Fruit fly (Drosophila melanogaster) whole organism, embryonic: Measurements from ENCODE around the gene CG8042.

Experiments used
- Abd-B ChIP-seq: fragments of 200-800 bp; sonication (Bioruptor generic); optimal IDR thresholded peaks from 2 replicates; lab custom pipeline; 2018; ENCODE audit warnings: missing biosample characterization, mild to moderate bottlenecking, missing genetic modification characterization, moderate library complexity
- Ada2b ChIP-seq: fragments of 200-800 bp; sonication (Bioruptor generic); IDR thresholded peaks from 2 replicates; pipeline ENCODE4 v1.3.6; 2022; ENCODE audit warnings: missing biosample characterization, missing genetic modification characterization
- BEAF-32 ChIP-seq: fragments of 200-800 bp; sonication (Bioruptor generic); optimal IDR thresholded peaks from 3 replicates; lab custom pipeline; 2017; ENCODE audit warnings: missing biosample characterization, missing genetic modification characterization, mild to moderate bottlenecking, moderate library complexity, missing genetic modification reagents
- BtbVII ChIP-seq: fragments of 200-800 bp; sonication (Bioruptor generic); optimal IDR thresholded peaks from 3 replicates; lab custom pipeline; 2017; ENCODE audit warnings: missing biosample characterization, mild to moderate bottlenecking, missing genetic modification characterization
- CG10147 ChIP-seq: fragments of 200-800 bp; sonication (Bioruptor generic); optimal IDR thresholded peaks from 2 replicates; lab custom pipeline; 2019; ENCODE audit warnings: missing biosample characterization, mild to moderate bottlenecking, missing genetic modification characterization, moderate library complexity
- CG10431 ChIP-seq: fragments of 200-800 bp; sonication (Bioruptor generic); optimal IDR thresholded peaks from 3 replicates; lab custom pipeline; 2018; ENCODE audit warnings: missing biosample characterization, mild to moderate bottlenecking, missing genetic modification characterization
- CG10543 ChIP-seq: fragments of 200-800 bp; sonication (Bioruptor generic); optimal IDR thresholded peaks from 3 replicates; lab custom pipeline; 2017; ENCODE audit warnings: missing biosample characterization, mild to moderate bottlenecking, missing genetic modification characterization, moderate library complexity
- CG11398 ChIP-seq: fragments of 200-800 bp; sonication (Bioruptor generic); optimal IDR thresholded peaks from 2 replicates; lab custom pipeline; 2016; ENCODE audit warnings: missing biosample characterization, missing genetic modification characterization
- CG12236 ChIP-seq: fragments of 200-800 bp; sonication (Bioruptor generic); optimal IDR thresholded peaks from 2 replicates; lab custom pipeline; 2016; ENCODE audit warnings: missing biosample characterization, missing genetic modification characterization
- CG15269 ChIP-seq: fragments of 200-800 bp; sonication (Bioruptor generic); optimal IDR thresholded peaks from 2 replicates; lab custom pipeline; 2018; ENCODE audit warnings: missing biosample characterization, mild to moderate bottlenecking, missing genetic modification characterization, moderate library complexity
- CG15514 ChIP-seq: fragments of 200-800 bp; sonication (Bioruptor generic); optimal IDR thresholded peaks from 3 replicates; lab custom pipeline; 2017; ENCODE audit warnings: missing biosample characterization, missing genetic modification characterization, mild to moderate bottlenecking, moderate library complexity, missing genetic modification reagents
- CG17385 ChIP-seq: fragments of 200-800 bp; sonication (Bioruptor generic); optimal IDR thresholded peaks from 3 replicates; lab custom pipeline; 2018; ENCODE audit warnings: missing biosample characterization, mild to moderate bottlenecking, missing genetic modification characterization
- CG17829 ChIP-seq: fragments of 200-800 bp; optimal IDR thresholded peaks from 2 replicates; lab custom pipeline; 2019; ENCODE audit warnings: missing biosample characterization, mild to moderate bottlenecking, missing genetic modification characterization, moderate library complexity
- CG18262 ChIP-seq: fragments of 200-800 bp; optimal IDR thresholded peaks from 3 replicates; lab custom pipeline; 2019; ENCODE audit warnings: missing biosample characterization, mild to moderate bottlenecking, missing genetic modification characterization, moderate library complexity
- CG3407 ChIP-seq: fragments of 200-800 bp; sonication (Bioruptor generic); optimal IDR thresholded peaks from 2 replicates; lab custom pipeline; 2018; ENCODE audit warnings: missing biosample characterization, mild to moderate bottlenecking, missing genetic modification characterization
- CG43689 ChIP-seq: fragments of 200-800 bp; sonication (Bioruptor generic); IDR thresholded peaks from 2 replicates; pipeline ENCODE4 v1.3.6; 2022; ENCODE audit warnings: missing biosample characterization, missing genetic modification characterization
- CG6765 ChIP-seq: fragments of 200-800 bp; sonication (Bioruptor generic); optimal IDR thresholded peaks from 3 replicates; lab custom pipeline; 2017; ENCODE audit warnings: missing biosample characterization, mild to moderate bottlenecking, missing genetic modification characterization
- CG6854 ChIP-seq: fragments of 200-800 bp; sonication (Bioruptor generic); optimal IDR thresholded peaks from 3 replicates; lab custom pipeline; 2017; ENCODE audit warnings: missing biosample characterization, mild to moderate bottlenecking, missing genetic modification characterization
- CG8924 ChIP-seq: fragments of 200-800 bp; optimal IDR thresholded peaks from 3 replicates; lab custom pipeline; 2019; ENCODE audit warnings: missing biosample characterization, mild to moderate bottlenecking, missing genetic modification characterization, moderate library complexity
- Dip2 ChIP-seq: fragments of 200-800 bp; sonication (Bioruptor generic); IDR thresholded peaks from 2 replicates; pipeline ENCODE4 v1.3.6; 2022; ENCODE audit warnings: missing biosample characterization, missing genetic modification characterization
- Fer2 ChIP-seq: fragments of 200-800 bp; sonication (Bioruptor generic); optimal IDR thresholded peaks from 2 replicates; lab custom pipeline; 2018; ENCODE audit warnings: missing biosample characterization, mild to moderate bottlenecking, missing genetic modification characterization, moderate library complexity
- Hr3 ChIP-seq: fragments of 200-800 bp; sonication (Bioruptor generic); optimal IDR thresholded peaks from 3 replicates; lab custom pipeline; 2016; ENCODE audit warnings: missing biosample characterization, missing genetic modification characterization
- Hsf ChIP-seq: fragments of 200-800 bp; sonication (Bioruptor generic); optimal IDR thresholded peaks from 3 replicates; lab custom pipeline; 2016; ENCODE audit warnings: missing biosample characterization, missing genetic modification characterization
- Kr ChIP-seq: fragments of 200-800 bp; sonication (Bioruptor generic); optimal IDR thresholded peaks from 2 replicates; lab custom pipeline; 2017; ENCODE audit warnings: missing biosample characterization, mild to moderate bottlenecking, missing genetic modification characterization
- Nf-YA ChIP-seq: fragments of 200-800 bp; sonication (Bioruptor generic); IDR thresholded peaks from 2 replicates; pipeline ENCODE4 v1.3.6; 2022; ENCODE audit warnings: missing biosample characterization, missing genetic modification characterization
- Oli ChIP-seq: fragments of 200-800 bp; sonication (Bioruptor generic); optimal IDR thresholded peaks from 2 replicates; lab custom pipeline; 2018; ENCODE audit warnings: missing biosample characterization, mild to moderate bottlenecking, missing genetic modification characterization, moderate library complexity
- Opbp ChIP-seq: fragments of 200-800 bp; sonication (Bioruptor generic); IDR thresholded peaks from 3 replicates; pipeline ENCODE4 v1.3.6; 2022; ENCODE audit warnings: missing biosample characterization, missing genetic modification characterization; ENCODE audit not compliant: partially characterized antibody
- Pdp1 ChIP-seq, 2 experiments: fragments of 200-800 bp; sonication (Bioruptor generic); optimal IDR thresholded peaks; 3 replicates each; lab custom pipeline; 2016; ENCODE audit warnings: missing biosample characterization in 2 of 2, missing genetic modification characterization in 2 of 2, mild to moderate bottlenecking in 1 of 2, moderate library complexity in 1 of 2
- Ptx1 ChIP-seq: fragments of 200-800 bp; sonication (Bioruptor generic); IDR thresholded peaks from 2 replicates; pipeline ENCODE4 v1.3.6; 2022; ENCODE audit warnings: missing biosample characterization, missing genetic modification characterization
- YL-1 ChIP-seq: fragments of 200-800 bp; sonication (Bioruptor generic); optimal IDR thresholded peaks from 3 replicates; lab custom pipeline; 2017; ENCODE audit warnings: missing biosample characterization, mild to moderate bottlenecking, missing genetic modification characterization
- abd-A ChIP-seq: fragments of 200-800 bp; sonication (Bioruptor generic); optimal IDR thresholded peaks from 3 replicates; lab custom pipeline; 2019; ENCODE audit warnings: missing biosample characterization, mild to moderate bottlenecking, missing genetic modification characterization, moderate library complexity
- esg ChIP-seq: fragments of 200-800 bp; sonication (Bioruptor generic); conservative IDR thresholded peaks from 2 replicates; pipeline ENCODE4 v1.3.6; 2022; ENCODE audit warnings: missing biosample characterization, missing genetic modification characterization
- eyg ChIP-seq: fragments of 200-800 bp; sonication (Bioruptor generic); optimal IDR thresholded peaks from 3 replicates; lab custom pipeline; 2016; ENCODE audit warnings: missing biosample characterization, missing genetic modification characterization
- ftz-f1 ChIP-seq: fragments of 200-800 bp; sonication (Bioruptor generic); optimal IDR thresholded peaks from 2 replicates; lab custom pipeline; 2016; ENCODE audit warnings: missing biosample characterization, missing genetic modification characterization
- insv ChIP-seq, 2 experiments: fragments of 200-800 bp; sonication (Bioruptor generic); optimal IDR thresholded peaks; 3 replicates each; lab custom pipeline; 2016 to 2018; ENCODE audit warnings: missing biosample characterization in 2 of 2, missing genetic modification characterization in 2 of 2
- jumu ChIP-seq: fragments of 200-800 bp; sonication (Bioruptor generic); optimal IDR thresholded peaks from 3 replicates; lab custom pipeline; 2016; ENCODE audit warnings: missing biosample characterization, missing genetic modification characterization
- lbe ChIP-seq: fragments of 200-800 bp; sonication (Bioruptor generic); optimal IDR thresholded peaks from 2 replicates; lab custom pipeline; 2016; ENCODE audit warnings: missing biosample characterization, mild to moderate bottlenecking, missing genetic modification characterization
- mam ChIP-seq: fragments of 200-800 bp; sonication (Bioruptor generic); optimal IDR thresholded peaks from 3 replicates; lab custom pipeline; 2016; ENCODE audit warnings: missing biosample characterization, missing genetic modification characterization
- nom ChIP-seq: fragments of 200-800 bp; sonication (Bioruptor generic); optimal IDR thresholded peaks from 2 replicates; lab custom pipeline; 2017; ENCODE audit warnings: missing biosample characterization, missing genetic modification characterization, mild to moderate bottlenecking, moderate library complexity, missing genetic modification reagents
- onecut ChIP-seq: fragments of 200-800 bp; sonication (Bioruptor generic); IDR thresholded peaks from 2 replicates; pipeline ENCODE4 v1.3.6; 2022; ENCODE audit warnings: missing biosample characterization, missing genetic modification characterization
- pb ChIP-seq: fragments of 200-800 bp; sonication (Bioruptor generic); optimal IDR thresholded peaks from 3 replicates; lab custom pipeline; 2016; ENCODE audit warnings: missing biosample characterization, missing genetic modification characterization
- pzg ChIP-seq: fragments of 200-800 bp; sonication (Bioruptor generic); optimal IDR thresholded peaks from 3 replicates; lab custom pipeline; 2018; ENCODE audit warnings: missing biosample characterization, mild to moderate bottlenecking, missing genetic modification characterization, moderate library complexity
- repo ChIP-seq: fragments of 200-800 bp; sonication (Bioruptor generic); optimal IDR thresholded peaks from 2 replicates; lab custom pipeline; 2016; ENCODE audit warnings: missing biosample characterization, missing genetic modification characterization
- row ChIP-seq: fragments of 200-800 bp; sonication (Bioruptor generic); IDR thresholded peaks from 3 replicates; pipeline ENCODE4 v1.3.6; 2022; ENCODE audit warnings: missing biosample characterization, missing genetic modification characterization
- sc ChIP-seq, 3 experiments: fragments of >200 bp in 2 of 3; fragments of 200-800 bp in 1 of 3; sonication (Bioruptor generic) in 1 of 3; optimal IDR thresholded peaks; 2 replicates in 2 of 3; 3 replicates in 1 of 3; lab custom pipeline; 2017; ENCODE audit warnings: mild to moderate bottlenecking in 1 of 3, missing biosample characterization in 1 of 3, missing genetic modification characterization in 1 of 3, missing genetic modification reagents in 1 of 3
- slp2 ChIP-seq: fragments of 200-800 bp; sonication (Bioruptor generic); optimal IDR thresholded peaks from 2 replicates; lab custom pipeline; 2016; ENCODE audit warnings: missing biosample characterization, missing genetic modification characterization
- sug ChIP-seq: fragments of 200-800 bp; optimal IDR thresholded peaks from 2 replicates; lab custom pipeline; 2019; ENCODE audit warnings: missing biosample characterization, mild to moderate bottlenecking, missing genetic modification characterization, moderate library complexity
- wdn ChIP-seq: fragments of 200-800 bp; sonication (Bioruptor generic); IDR thresholded peaks from 2 replicates; pipeline ENCODE4 v1.3.6; 2022; ENCODE audit warnings: missing biosample characterization, missing genetic modification characterization

The CG8042 gene

DNA sequence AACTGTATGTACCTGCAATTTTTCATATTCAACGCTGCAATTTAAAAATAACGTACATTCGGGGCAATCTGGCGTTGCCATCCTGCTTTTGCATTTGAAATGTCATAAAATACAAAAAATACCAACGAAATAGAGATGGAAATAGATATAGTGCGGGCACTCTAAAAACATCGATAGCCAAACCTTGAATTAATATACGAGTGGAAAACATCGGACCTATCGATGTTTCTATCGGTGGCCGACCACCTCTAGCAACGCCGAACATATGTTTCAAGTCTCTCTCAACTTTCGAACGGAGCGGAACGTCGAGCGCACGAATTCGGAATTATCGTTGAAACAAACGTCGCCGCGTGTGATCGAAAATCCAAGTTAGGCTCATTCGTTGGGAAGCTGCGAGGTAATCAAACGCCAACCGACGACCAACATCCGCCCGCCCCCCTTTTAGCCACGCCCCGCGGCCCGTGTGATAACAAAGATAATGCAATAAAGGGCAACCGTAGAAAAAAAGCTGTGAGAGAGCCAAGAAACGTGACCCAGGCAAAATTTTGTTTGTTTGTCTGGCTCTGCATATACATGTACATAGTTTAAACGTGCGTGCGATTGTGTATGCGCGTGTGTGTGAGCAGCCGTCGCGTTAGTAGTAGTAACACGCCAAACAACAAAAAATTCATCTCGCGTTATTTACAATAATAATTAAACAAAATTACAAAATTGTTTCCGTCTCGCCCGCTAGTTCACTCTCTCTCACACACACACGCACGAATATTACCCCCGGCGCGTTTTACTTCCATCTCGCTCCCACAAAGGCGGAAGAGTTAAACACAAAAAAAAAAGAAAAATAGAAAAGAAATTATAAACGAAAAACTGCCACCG, 4.2 kb upstream of the CG8042 start, which contains the start of gene nmo (continued):
- no peak for TF ChIP-seq CG3407 (GFP tag; lab: Kevin White, UChicago)
- TF ChIP-seq sc (optimal IDR thresholded peaks at IDR 0.05; lab: Kevin White, UChicago), result no peak
- no peak for TF ChIP-seq sc (GFP tag; optimal IDR thresholded peaks at IDR 0.05; lab: Kevin White, UChicago)
- no peak for TF ChIP-seq Nf-YA (GFP tag; lab: Robert Waterston, UW)
- TF ChIP-seq eyg (GFP tag; lab: Kevin White, UChicago), result no peak
- TF ChIP-seq BtbVII (GFP tag; lab: Kevin White, UChicago), result peak; percentile 35
- TF ChIP-seq CG18262 (tag; lab: Kevin White, UChicago), result peak; percentile 10
- peak; percentile 98 for TF ChIP-seq BEAF-32 (GFP tag; lab: Kevin White, UChicago)
- no peak for TF ChIP-seq Hr3
- no peak for TF ChIP-seq YL-1 (GFP tag; lab: Kevin White, UChicago)
- peak; percentile 8 for TF ChIP-seq mam (GFP tag; lab: Kevin White, UChicago)
- peak; percentile 52 for TF ChIP-seq CG8924 (tag; lab: Kevin White, UChicago)
- no peak for TF ChIP-seq CG10147 (GFP tag; lab: Kevin White, UChicago)
- TF ChIP-seq Hsf (GFP tag; lab: Kevin White, UChicago), result no peak
- peak; percentile 8 for TF ChIP-seq slp2
- peak; percentile 9 for TF ChIP-seq Oli (tag; lab: Kevin White, UChicago)
- peak; percentile 86 for TF ChIP-seq ftz-f1 (GFP tag; lab: Kevin White, UChicago)
- peak; percentile 54 for TF ChIP-seq nom
- TF ChIP-seq Fer2 (tag; lab: Kevin White, UChicago), result no peak
- no peak for TF ChIP-seq CG43689 (GFP tag; lab: Robert Waterston, UW)
- no peak for TF ChIP-seq CG6854
- TF ChIP-seq CG10543 (GFP tag; lab: Kevin White, UChicago), result peak; percentile 68
- peak; percentile 14 for TF ChIP-seq CG15269 (tag; lab: Kevin White, UChicago)
- no peak for TF ChIP-seq Ptx1 (GFP tag; lab: Robert Waterston, UW)
- TF ChIP-seq jumu (GFP tag; lab: Kevin White, UChicago), result peak; percentile 5
- TF ChIP-seq Opbp (GFP tag; lab: Robert Waterston, UW), result no peak
- no peak for TF ChIP-seq CG10431 (GFP tag; lab: Kevin White, UChicago)
- TF ChIP-seq CG15514, result peak; percentile 82
- TF ChIP-seq pzg (GFP tag; lab: Kevin White, UChicago), result peak; percentile 99
- peak; percentile 34 for TF ChIP-seq Kr (GFP tag; lab: Kevin White, UChicago)
- peak; percentile 72 for TF ChIP-seq CG6765 (GFP tag; lab: Kevin White, UChicago)
- peak; percentile 43 for TF ChIP-seq CG17829 (tag; lab: Kevin White, UChicago)
- peak; percentile 52 for TF ChIP-seq abd-A (tag; lab: Kevin White, UChicago)
- no peak for TF ChIP-seq insv (GFP tag; optimal IDR thresholded peaks at IDR 0.05; lab: Kevin White, UChicago)
- no peak for TF ChIP-seq Dip2 (GFP tag; lab: Robert Waterston, UW)
- TF ChIP-seq Abd-B (GFP tag; lab: Kevin White, UChicago), result peak; percentile 57
- no peak for TF ChIP-seq Ada2b (GFP tag; lab: Robert Waterston, UW)
- TF ChIP-seq sug, result peak; percentile 72
- TF ChIP-seq CG17385 (GFP tag; lab: Kevin White, UChicago), result peak; percentile 23
- peak; percentile 4 for TF ChIP-seq pb (GFP tag; lab: Kevin White, UChicago)
- peak; percentile 9; the same call in 1 of the 2 replicates for TF ChIP-seq onecut (GFP tag; lab: Robert Waterston, UW)
- TF ChIP-seq CG11398 (GFP tag; lab: Kevin White, UChicago), result no peak
- TF ChIP-seq row (GFP tag; lab: Robert Waterston, UW), result no peak
- TF ChIP-seq Pdp1 (GFP tag; optimal IDR thresholded peaks at IDR 0.05; lab: Kevin White, UChicago), result peak in 1 of 2 experiments; percentile 13
- TF ChIP-seq CG12236 (GFP tag; lab: Kevin White, UChicago), result no peak
- no peak for TF ChIP-seq lbe (GFP tag; lab: Kevin White, UChicago)
- TF ChIP-seq wdn (GFP tag; lab: Robert Waterston, UW), result no peak
- no peak for TF ChIP-seq esg (GFP tag; lab: Robert Waterston, UW)
- peak; percentile 29 for TF ChIP-seq repo (GFP tag; lab: Kevin White, UChicago)
